Fruit fly (Drosophila melanogaster) whole organism, adult: ENCODE measurements around the gene betaNACtes2.

Experiments used
- CG14711 ChIP-seq: fragments of 200-800 bp; sonication (Bioruptor generic); optimal IDR thresholded peaks from 2 replicates; lab custom pipeline; 2018; ENCODE audit warnings: missing biosample characterization, mild to moderate bottlenecking, missing genetic modification characterization, moderate library complexity
- Mnt ChIP-seq: fragments of 200-800 bp; sonication (Bioruptor generic); optimal IDR thresholded peaks from 2 replicates; lab custom pipeline; 2016; ENCODE audit warnings: missing biosample characterization, mild to moderate bottlenecking, missing genetic modification characterization
- cic ChIP-seq: fragments of 200-800 bp; sonication (Bioruptor generic); optimal IDR thresholded peaks from 2 replicates; lab custom pipeline; 2017; ENCODE audit warnings: missing biosample characterization, mild to moderate bottlenecking, missing genetic modification characterization, moderate library complexity
- pad ChIP-seq: fragments of 200-800 bp; sonication (Bioruptor generic); optimal IDR thresholded peaks from 3 replicates; lab custom pipeline; 2017; ENCODE audit warnings: missing biosample characterization, missing genetic modification characterization, mild to moderate bottlenecking, moderate library complexity, missing genetic modification reagents

- TF ChIP-seq CG14711: no peak
- TF ChIP-seq Mnt (GFP tag; lab: Kevin White, UChicago): no peak
- no peak for TF ChIP-seq pad
- TF ChIP-seq cic (GFP tag; lab: Kevin White, UChicago): no peak
Measured at dm6 chrX:14277435-14277834, 37.9 kb downstream of the betaNACtes2 start, which contains the start of gene Muc12Ea.
